Worm (Caenorhabditis elegans): ENCODE results near the gene ZK470.6.
"Not testable (repeated sequence)": the region's sequence is repeated elsewhere in the genome, so short reads cannot be mapped to it uniquely, and the experiment has no call there.

The ZK470.6 gene

ce11 chrX:4209131-4209530 lies 31.8 kb upstream of the ZK470.6 start:
- TF ChIP-seq ceh-36 (tag; optimal IDR thresholded peaks at IDR 0.05) (no peak), ama-1 (optimal IDR thresholded peaks at IDR 0.05) (no peak), pes-1 (GFP tag; IDR thresholded peaks at IDR 0.05) (peak; percentile 81), hmg-4 (GFP tag; optimal IDR thresholded peaks at IDR 0.05) (peak; percentile 97), tbx-37 (GFP tag; conservative IDR thresholded peaks at IDR 0.05) (peak; percentile 63), tbx-11 (GFP tag; IDR thresholded peaks at IDR 0.05) (peak; percentile 59; the same call in 1 of the 2 replicates), ceh-13 (GFP tag; optimal IDR thresholded peaks at IDR 0.05) (no peak), flt-1 (GFP tag; IDR thresholded peaks at IDR 0.05) (peak; percentile 66), F13C5.2 (tag; optimal IDR thresholded peaks at IDR 0.05) (peak; percentile 97), ets-7 (tag; optimal IDR thresholded peaks at IDR 0.05) (peak; percentile 61), hnd-1 (tag; optimal IDR thresholded peaks at IDR 0.05) (peak; percentile 37), sea-1 (GFP tag; conservative IDR thresholded peaks at IDR 0.05) (peak; percentile 70; the same call in 1 of the 2 replicates), aly-1 (tag; optimal IDR thresholded peaks at IDR 0.05) (no peak), scrt-1 (GFP tag; IDR thresholded peaks at IDR 0.05) (peak; percentile 73; the same call in 1 of the 2 replicates), hmbx-1 (tag; optimal IDR thresholded peaks at IDR 0.05) (no peak), B0310.2 (tag; optimal IDR thresholded peaks at IDR 0.05) (no peak), tra-4 (tag; optimal IDR thresholded peaks at IDR 0.05) (no peak)

- no peak for TF ChIP-seq tbx-11 (GFP tag; IDR thresholded peaks at IDR 0.05)
- no peak for TF ChIP-seq scrt-1 (GFP tag; IDR thresholded peaks at IDR 0.05)
- TF ChIP-seq tra-4 (tag; optimal IDR thresholded peaks at IDR 0.05), result no peak
- TF ChIP-seq B0310.2 (tag; optimal IDR thresholded peaks at IDR 0.05), result no peak
- no peak for TF ChIP-seq ceh-13 (GFP tag; optimal IDR thresholded peaks at IDR 0.05)
- TF ChIP-seq hmbx-1 (tag; optimal IDR thresholded peaks at IDR 0.05), result no peak
- TF ChIP-seq aly-1 (tag; optimal IDR thresholded peaks at IDR 0.05), result no peak
- TF ChIP-seq ama-1 (optimal IDR thresholded peaks at IDR 0.05), result no peak
- no peak for TF ChIP-seq tbx-37 (GFP tag; conservative IDR thresholded peaks at IDR 0.05)
- no peak for TF ChIP-seq sea-1 (GFP tag; conservative IDR thresholded peaks at IDR 0.05)
- no peak for TF ChIP-seq flt-1 (GFP tag; IDR thresholded peaks at IDR 0.05)
- no peak for TF ChIP-seq hmg-4 (GFP tag; optimal IDR thresholded peaks at IDR 0.05)
- TF ChIP-seq hnd-1 (tag; optimal IDR thresholded peaks at IDR 0.05), result no peak
- no peak for TF ChIP-seq pes-1 (GFP tag; IDR thresholded peaks at IDR 0.05)
Observed at ce11 chrX:4208495-4208894, 31.2 kb upstream of the ZK470.6 start.

DNA sequence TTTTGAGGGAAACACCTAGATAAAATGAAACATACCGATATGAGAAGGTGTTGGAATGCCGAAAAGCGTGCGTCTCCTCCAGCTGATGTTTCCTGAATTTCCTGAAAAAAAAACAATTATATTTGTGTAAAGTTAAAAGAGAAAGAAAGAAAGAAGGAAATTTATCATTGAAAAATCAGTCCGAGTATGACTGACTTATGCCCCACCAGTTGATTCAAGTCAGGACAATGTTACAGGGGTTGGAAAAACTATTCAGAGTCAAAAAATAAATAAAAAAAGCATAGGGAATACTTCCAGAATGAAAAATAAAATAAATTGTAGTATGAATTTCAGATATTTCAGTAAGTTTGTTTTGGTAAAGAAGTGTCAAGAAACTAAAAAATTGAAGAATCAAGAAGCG lies 30.1 kb upstream of the ZK470.6 start, which contains the start of gene F20B6.9:
Gene F20B6.9 (minus strand): TSS at position 101 of the 400 bp plus-strand sequence.
- TF ChIP-seq ets-7 (tag; optimal IDR thresholded peaks at IDR 0.05); flt-1 (GFP tag; IDR thresholded peaks at IDR 0.05); tra-4 (tag; optimal IDR thresholded peaks at IDR 0.05): not testable (repeated sequence)

ce11 chrX:4202114-4202513 lies 24.8 kb upstream of the ZK470.6 start, which contains the start of gene F20B6.6:
Gene F20B6.6 (minus strand): TSS chrX:4202214.
- TF ChIP-seq B0310.2 (tag; optimal IDR thresholded peaks at IDR 0.05); ama-1 (optimal IDR thresholded peaks at IDR 0.05); tra-4 (tag; optimal IDR thresholded peaks at IDR 0.05): not testable (repeated sequence)

- TF ChIP-seq hnd-1 (tag; optimal IDR thresholded peaks at IDR 0.05); tbx-37 (GFP tag; conservative IDR thresholded peaks at IDR 0.05); scrt-1 (GFP tag; IDR thresholded peaks at IDR 0.05): not testable (repeated sequence)
Observed at ce11 chrX:4199829-4200228, 22.5 kb upstream of the ZK470.6 start, which contains the start of gene F20B6.5. Gene F20B6.5 (minus strand): TSS chrX:4199929.

ce11 chrX:4196431-4196830 lies 19.1 kb upstream of the ZK470.6 start, which contains the start of gene F20B6.4:
Gene F20B6.4 (minus strand): TSS chrX:4196531.
- no peak for TF ChIP-seq ama-1 (optimal IDR thresholded peaks at IDR 0.05)
- no peak for TF ChIP-seq hnd-1 (tag; optimal IDR thresholded peaks at IDR 0.05)
- TF ChIP-seq ets-7 (tag; optimal IDR thresholded peaks at IDR 0.05), result no peak
- no peak for TF ChIP-seq B0310.2 (tag; optimal IDR thresholded peaks at IDR 0.05)
- no peak for TF ChIP-seq F13C5.2 (tag; optimal IDR thresholded peaks at IDR 0.05)
- no peak for TF ChIP-seq sea-1 (GFP tag; conservative IDR thresholded peaks at IDR 0.05)
- TF ChIP-seq hmg-4 (GFP tag; optimal IDR thresholded peaks at IDR 0.05), result no peak
- TF ChIP-seq ceh-36 (tag; optimal IDR thresholded peaks at IDR 0.05), result no peak
- TF ChIP-seq hmbx-1 (tag; optimal IDR thresholded peaks at IDR 0.05), result no peak
- TF ChIP-seq tra-4 (tag; optimal IDR thresholded peaks at IDR 0.05), result no peak
- no peak for TF ChIP-seq tbx-11 (GFP tag; IDR thresholded peaks at IDR 0.05)
- TF ChIP-seq pes-1 (GFP tag; IDR thresholded peaks at IDR 0.05), result no peak
- no peak for TF ChIP-seq tbx-37 (GFP tag; conservative IDR thresholded peaks at IDR 0.05)
- TF ChIP-seq scrt-1 (GFP tag; IDR thresholded peaks at IDR 0.05), result no peak
- TF ChIP-seq ceh-13 (GFP tag; optimal IDR thresholded peaks at IDR 0.05), result no peak
- TF ChIP-seq flt-1 (GFP tag; IDR thresholded peaks at IDR 0.05), result no peak
- no peak for TF ChIP-seq aly-1 (tag; optimal IDR thresholded peaks at IDR 0.05)

DNA sequence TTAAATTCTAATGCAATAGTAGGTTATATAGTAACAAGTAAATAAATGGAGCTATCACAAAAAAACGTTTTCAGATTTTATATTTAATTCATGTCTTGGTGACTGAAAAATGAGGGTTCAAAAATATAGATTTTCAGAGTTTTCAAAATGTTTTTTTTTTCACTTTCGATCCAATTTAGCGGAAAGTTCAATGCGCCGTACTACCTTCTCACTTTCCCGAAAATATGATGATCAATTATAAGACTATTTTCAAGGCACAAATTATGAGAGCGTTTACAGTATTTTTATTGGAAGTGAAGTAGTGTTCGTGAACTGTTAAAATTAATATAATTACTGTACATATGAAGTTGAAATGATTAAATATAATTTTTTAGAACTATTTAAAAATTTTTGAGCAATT lies 15.8 kb upstream of the ZK470.6 start:
- TF ChIP-seq hmbx-1 (tag; optimal IDR thresholded peaks at IDR 0.05), result no peak
- TF ChIP-seq pes-1 (GFP tag; IDR thresholded peaks at IDR 0.05), result no peak
- TF ChIP-seq aly-1 (tag; optimal IDR thresholded peaks at IDR 0.05), result no peak
- no peak for TF ChIP-seq scrt-1 (GFP tag; IDR thresholded peaks at IDR 0.05)
- TF ChIP-seq flt-1 (GFP tag; IDR thresholded peaks at IDR 0.05), result no peak
- no peak for TF ChIP-seq tbx-11 (GFP tag; IDR thresholded peaks at IDR 0.05)
- TF ChIP-seq ceh-36 (tag; optimal IDR thresholded peaks at IDR 0.05), result no peak
- TF ChIP-seq tra-4 (tag; optimal IDR thresholded peaks at IDR 0.05), result no peak
- TF ChIP-seq ets-7 (tag; optimal IDR thresholded peaks at IDR 0.05), result no peak
- TF ChIP-seq ama-1 (optimal IDR thresholded peaks at IDR 0.05), result no peak
- TF ChIP-seq hnd-1 (tag; optimal IDR thresholded peaks at IDR 0.05), result no peak
- TF ChIP-seq B0310.2 (tag; optimal IDR thresholded peaks at IDR 0.05), result no peak
- TF ChIP-seq hmg-4 (GFP tag; optimal IDR thresholded peaks at IDR 0.05), result no peak
- TF ChIP-seq F13C5.2 (tag; optimal IDR thresholded peaks at IDR 0.05), result no peak
- no peak for TF ChIP-seq tbx-37 (GFP tag; conservative IDR thresholded peaks at IDR 0.05)
- no peak for TF ChIP-seq sea-1 (GFP tag; conservative IDR thresholded peaks at IDR 0.05)
- TF ChIP-seq ceh-13 (GFP tag; optimal IDR thresholded peaks at IDR 0.05), result no peak

Measured in whole organism, early embryonic.